Fruit fly (Drosophila melanogaster): ENCODE results near the gene Raf.

The Raf gene

dm6 chrX:2306307-2306706 lies 11.0 kb downstream of the Raf start (continued):
- TF ChIP-seq wor (GFP tag; IDR thresholded peaks at IDR 0.05) (peak; percentile 22; the same call in 1 of the 2 replicates), CG4854 (GFP tag; optimal IDR thresholded peaks at IDR 0.05) (peak; percentile 15), eyg (GFP tag; optimal IDR thresholded peaks at IDR 0.05) (peak; percentile 31), CG13123 (GFP tag; optimal IDR thresholded peaks at IDR 0.05) (no peak), CG9797 (GFP tag; optimal IDR thresholded peaks at IDR 0.05) (no peak), CG11695 (GFP tag; IDR thresholded peaks at IDR 0.05) (peak; percentile 81), CG3065 (GFP tag; optimal IDR thresholded peaks at IDR 0.05) (no peak), bsh (GFP tag; optimal IDR thresholded peaks at IDR 0.05) (peak; percentile 30 to 64), bowl (GFP tag; IDR thresholded peaks at IDR 0.05) (no peak), ftz-f1 (GFP tag; optimal IDR thresholded peaks at IDR 0.05) (no peak), CG7963 (GFP tag; IDR thresholded peaks at IDR 0.05; ENCODE audit: partially characterized antibody) (no peak), Awh (GFP tag; IDR thresholded peaks at IDR 0.05) (peak; percentile 71), MBD-R2 (GFP tag; IDR thresholded peaks at IDR 0.05) (no peak; the same call in 1 of the 2 replicates), CG12071 (GFP tag; optimal IDR thresholded peaks at IDR 0.05) (peak; percentile 56), lmd (GFP tag; IDR thresholded peaks at IDR 0.05) (peak; percentile 66), CG12942 (GFP tag; optimal IDR thresholded peaks at IDR 0.05) (peak; percentile 38), CG13287 (GFP tag; IDR thresholded peaks at IDR 0.05; ENCODE audit: partially characterized antibody) (no peak), Drgx (GFP tag; IDR thresholded peaks at IDR 0.05) (peak; percentile 70), CG7928 (GFP tag; optimal IDR thresholded peaks at IDR 0.05) (no peak), org-1 (GFP tag; optimal IDR thresholded peaks at IDR 0.05) (peak; percentile 72), CG4360 (GFP tag; IDR thresholded peaks at IDR 0.05) (no peak), CG15011 (GFP tag; optimal IDR thresholded peaks at IDR 0.05) (no peak), ssp (GFP tag; IDR thresholded peaks at IDR 0.05) (peak; percentile 18; the same call in 1 of the 2 replicates), Ravus (GFP tag; IDR thresholded peaks at IDR 0.05) (no peak; the same call in 1 of the 2 replicates), cad (GFP tag; optimal IDR thresholded peaks at IDR 0.05) (no peak), CG2889 (GFP tag; IDR thresholded peaks at IDR 0.05) (no peak), CG6683 (GFP tag; optimal IDR thresholded peaks at IDR 0.05) (no peak), abd-A (tag; optimal IDR thresholded peaks at IDR 0.05) (no peak), CG9609 (GFP tag; optimal IDR thresholded peaks at IDR 0.05) (peak; percentile 38), zen2 (GFP tag; IDR thresholded peaks at IDR 0.05; ENCODE audit: partially characterized antibody) (no peak), HmgD (GFP tag; optimal IDR thresholded peaks at IDR 0.05) (no peak), ranshi (GFP tag; IDR thresholded peaks at IDR 0.05) (peak; percentile 51; the same call in 1 of the 2 replicates), Dbx (GFP tag; IDR thresholded peaks at IDR 0.05) (no peak), gsb-n (tag; optimal IDR thresholded peaks at IDR 0.05) (no peak), CG14014 (GFP tag; IDR thresholded peaks at IDR 0.05) (no peak), CG13775 (GFP tag; optimal IDR thresholded peaks at IDR 0.05) (peak; percentile 48), Sry-δ (GFP tag; optimal IDR thresholded peaks at IDR 0.05) (peak; percentile 16), CG10462 (GFP tag; optimal IDR thresholded peaks at IDR 0.05) (no peak), CG34376 (GFP tag; optimal IDR thresholded peaks at IDR 0.05) (no peak), caup (GFP tag; optimal IDR thresholded peaks at IDR 0.05; ENCODE audit: severe bottlenecking) (peak; percentile 28), slp2 (GFP tag; optimal IDR thresholded peaks at IDR 0.05) (peak; percentile 18), Ets65A (GFP tag) (peak; percentile 21), rib (GFP tag; IDR thresholded peaks at IDR 0.05) (no peak), Sox102F (GFP tag; optimal IDR thresholded peaks at IDR 0.05) (peak; percentile 76), MTF-1 (GFP tag; optimal IDR thresholded peaks at IDR 0.05; ENCODE audit: borderline replicate concordance) (no peak), Fer1 (GFP tag; optimal IDR thresholded peaks at IDR 0.05) (peak; percentile 59), gsb (GFP tag; IDR thresholded peaks at IDR 0.05) (peak; percentile 43; the same call in 1 of the 2 replicates), CG11696 (GFP tag; IDR thresholded peaks at IDR 0.05) (peak; percentile 90), lola (GFP tag; optimal IDR thresholded peaks at IDR 0.05) (no peak), Dip2 (GFP tag; IDR thresholded peaks at IDR 0.05) (0 out of 2 replicates have a peak, but pooled peaks have one; percentile 8), CG30403 (GFP tag; optimal IDR thresholded peaks at IDR 0.05) (peak; percentile 67)
